Fruit fly (Drosophila melanogaster) whole organism, embryonic: ENCODE measurements around the gene CG2120.
A peak's percentile ranks its signal among the peaks of the same experiment; 100 is the strongest.

Experiments
- Asciz ChIP-seq: fragments of 200-800 bp; sonication (Bioruptor generic); optimal IDR thresholded peaks from 2 replicates; lab custom pipeline; 2017; ENCODE audit warnings: missing biosample characterization, mild to moderate bottlenecking, missing genetic modification characterization, missing genetic modification reagents
- CG10543 ChIP-seq: fragments of 200-800 bp; sonication (Bioruptor generic); optimal IDR thresholded peaks from 3 replicates; lab custom pipeline; 2017; ENCODE audit warnings: missing biosample characterization, mild to moderate bottlenecking, missing genetic modification characterization, moderate library complexity
- CG10565 ChIP-seq: fragments of 200-800 bp; sonication (Bioruptor generic); optimal IDR thresholded peaks from 3 replicates; lab custom pipeline; 2016; ENCODE audit warnings: missing biosample characterization, mild to moderate bottlenecking, missing genetic modification characterization
- CG11695 ChIP-seq: fragments of 200-800 bp; sonication (Bioruptor generic); IDR thresholded peaks from 3 replicates; pipeline ENCODE4 v1.3.6; 2022; ENCODE audit warnings: missing biosample characterization, missing genetic modification characterization
- CG14050 ChIP-seq: fragments of 200-800 bp; sonication (Bioruptor generic); IDR thresholded peaks from 3 replicates; pipeline ENCODE4 v1.3.6; 2022; ENCODE audit warnings: missing biosample characterization, missing genetic modification characterization
- CG17612 ChIP-seq: fragments of 200-800 bp; sonication (Bioruptor generic); IDR thresholded peaks from 2 replicates; pipeline ENCODE4 v1.3.6; 2022; ENCODE audit warnings: missing biosample characterization, missing genetic modification characterization
- CG17829 ChIP-seq: fragments of 200-800 bp; optimal IDR thresholded peaks from 2 replicates; lab custom pipeline; 2019; ENCODE audit warnings: missing biosample characterization, mild to moderate bottlenecking, missing genetic modification characterization, moderate library complexity
- CG2712 ChIP-seq: fragments of 200-800 bp; optimal IDR thresholded peaks from 3 replicates; lab custom pipeline; 2019; ENCODE audit warnings: missing biosample characterization, mild to moderate bottlenecking, missing genetic modification characterization, moderate library complexity
- CG30403 ChIP-seq: fragments of 200-800 bp; sonication (Bioruptor generic); optimal IDR thresholded peaks from 3 replicates; lab custom pipeline; 2016; ENCODE audit warnings: missing biosample characterization, missing genetic modification characterization
- CG4360 ChIP-seq: fragments of 200-800 bp; sonication (Bioruptor generic); IDR thresholded peaks from 2 replicates; pipeline ENCODE4 v1.3.6; 2022; ENCODE audit warnings: missing biosample characterization, missing genetic modification characterization
- CG5953 ChIP-seq: fragments of 200-800 bp; sonication (Bioruptor generic); IDR thresholded peaks from 2 replicates; pipeline ENCODE4 v1.3.6; 2022; ENCODE audit warnings: missing biosample characterization, missing genetic modification characterization
- CHES-1-like ChIP-seq: fragments of 200-800 bp; sonication (Bioruptor generic); optimal IDR thresholded peaks from 2 replicates; lab custom pipeline; 2016; ENCODE audit warnings: missing biosample characterization, missing genetic modification characterization
- E2f1 ChIP-seq: fragments of 200-800 bp; sonication (Bioruptor generic); IDR thresholded peaks from 2 replicates; pipeline ENCODE4 v1.3.6; 2022; ENCODE audit warnings: missing biosample characterization, missing genetic modification characterization
- ERR ChIP-seq: fragments of 200-800 bp; sonication (Bioruptor generic); optimal IDR thresholded peaks from 2 replicates; lab custom pipeline; 2016; ENCODE audit warnings: missing biosample characterization, missing genetic modification characterization
- Gsc ChIP-seq: fragments of 200-800 bp; sonication (Bioruptor generic); IDR thresholded peaks from 2 replicates; pipeline ENCODE4 v1.3.6; 2022; ENCODE audit warnings: missing biosample characterization, missing genetic modification characterization
- MESR4 ChIP-seq: fragments of 200-800 bp; sonication (Bioruptor generic); optimal IDR thresholded peaks from 2 replicates; lab custom pipeline; 2018; ENCODE audit warnings: missing biosample characterization, mild to moderate bottlenecking, missing genetic modification characterization, moderate library complexity
- MTF-1 ChIP-seq: fragments of 200-800 bp; sonication (Bioruptor generic); optimal IDR thresholded peaks from 2 replicates; lab custom pipeline; 2018; ENCODE audit warnings: missing biosample characterization, mild to moderate bottlenecking, missing genetic modification characterization, borderline replicate concordance
- Myb ChIP-seq: fragments of 200-800 bp; sonication (Bioruptor generic); optimal IDR thresholded peaks from 2 replicates; lab custom pipeline; 2016; ENCODE audit warnings: missing biosample characterization, missing genetic modification characterization
- Nf-YB ChIP-seq: fragments of 200-800 bp; sonication (Bioruptor generic); optimal IDR thresholded peaks from 3 replicates; lab custom pipeline; 2019; ENCODE audit warnings: missing biosample characterization, mild to moderate bottlenecking, missing genetic modification characterization, moderate library complexity
- Scr ChIP-seq: fragments of 200-800 bp; sonication (Bioruptor generic); IDR thresholded peaks from 2 replicates; pipeline ENCODE4 v1.3.6; 2022; ENCODE audit warnings: missing biosample characterization, missing genetic modification characterization; ENCODE audit not compliant: partially characterized antibody
- Stat92E ChIP-seq, 3 experiments: fragments of >200 bp in 2 of 3; fragments of 200-800 bp in 1 of 3; sonication (Bioruptor generic) in 1 of 3; optimal IDR thresholded peaks; 2 replicates each; lab custom pipeline; 2017 to 2019; ENCODE audit warnings: missing biosample characterization in 3 of 3, missing genetic modification characterization in 3 of 3, mild to moderate bottlenecking in 1 of 3, moderate library complexity in 1 of 3
- abd-A ChIP-seq: fragments of 200-800 bp; sonication (Bioruptor generic); optimal IDR thresholded peaks from 3 replicates; lab custom pipeline; 2019; ENCODE audit warnings: missing biosample characterization, mild to moderate bottlenecking, missing genetic modification characterization, moderate library complexity
- bab2 ChIP-seq: fragments of 200-800 bp; sonication (Bioruptor generic); optimal IDR thresholded peaks from 2 replicates; lab custom pipeline; 2016; ENCODE audit warnings: missing biosample characterization, missing genetic modification characterization
- bigmax ChIP-seq: fragments of 200-800 bp; sonication (Bioruptor generic); optimal IDR thresholded peaks from 2 replicates; lab custom pipeline; 2018; ENCODE audit warnings: missing biosample characterization, mild to moderate bottlenecking, missing genetic modification characterization
- br ChIP-seq: fragments of >200 bp; optimal IDR thresholded peaks from 2 replicates; lab custom pipeline; 2017
- bsh ChIP-seq, 2 experiments: fragments of 200-800 bp; sonication (Bioruptor generic); optimal IDR thresholded peaks; 2 replicates each; lab custom pipeline; 2017 to 2018; ENCODE audit warnings: mild to moderate bottlenecking in 2 of 2, missing biosample characterization in 2 of 2, missing genetic modification characterization in 2 of 2, moderate library complexity in 1 of 2
- cas ChIP-seq: fragments of 200-800 bp; sonication (Bioruptor generic); IDR thresholded peaks from 2 replicates; pipeline ENCODE4 v1.3.6; 2022; ENCODE audit warnings: missing biosample characterization, missing genetic modification characterization
- crc ChIP-seq: fragments of 200-800 bp; sonication (Bioruptor generic); optimal IDR thresholded peaks from 2 replicates; lab custom pipeline; 2016; ENCODE audit warnings: missing biosample characterization, missing genetic modification characterization
- crp ChIP-seq, 2 experiments: fragments of 200-800 bp; sonication (Bioruptor generic); optimal IDR thresholded peaks; 2 replicates in 1 of 2; 3 replicates in 1 of 2; lab custom pipeline; 2017; ENCODE audit warnings: missing biosample characterization in 2 of 2, missing genetic modification characterization in 2 of 2, mild to moderate bottlenecking in 1 of 2, moderate library complexity in 1 of 2
- cwo ChIP-seq: fragments of 200-800 bp; sonication (Bioruptor generic); optimal IDR thresholded peaks from 3 replicates; lab custom pipeline; 2017; ENCODE audit warnings: missing biosample characterization, missing genetic modification characterization, mild to moderate bottlenecking, moderate library complexity, missing genetic modification reagents
- dimm ChIP-seq: fragments of 200-800 bp; sonication (Bioruptor generic); IDR thresholded peaks from 2 replicates; pipeline ENCODE4 v1.3.6; 2022; ENCODE audit warnings: missing biosample characterization, missing genetic modification characterization
- dm ChIP-seq: fragments of 200-800 bp; sonication (Bioruptor generic); optimal IDR thresholded peaks from 3 replicates; lab custom pipeline; 2016; ENCODE audit warnings: missing biosample characterization, missing genetic modification characterization
- fu2 ChIP-seq: fragments of 200-800 bp; sonication (Bioruptor generic); optimal IDR thresholded peaks from 2 replicates; lab custom pipeline; 2016; ENCODE audit warnings: missing biosample characterization, missing genetic modification characterization
- knrl ChIP-seq: fragments of 200-800 bp; sonication (Bioruptor generic); IDR thresholded peaks from 3 replicates; pipeline ENCODE4 v1.3.6; 2022; ENCODE audit warnings: missing biosample characterization, missing genetic modification characterization; ENCODE audit not compliant: partially characterized antibody
- lbe ChIP-seq: fragments of 200-800 bp; sonication (Bioruptor generic); optimal IDR thresholded peaks from 2 replicates; lab custom pipeline; 2016; ENCODE audit warnings: missing biosample characterization, mild to moderate bottlenecking, missing genetic modification characterization
- nmo ChIP-seq: fragments of 200-800 bp; sonication (Bioruptor generic); optimal IDR thresholded peaks from 2 replicates; lab custom pipeline; 2018; ENCODE audit warnings: missing biosample characterization, mild to moderate bottlenecking, missing genetic modification characterization, moderate library complexity
- nom ChIP-seq: fragments of 200-800 bp; sonication (Bioruptor generic); optimal IDR thresholded peaks from 2 replicates; lab custom pipeline; 2017; ENCODE audit warnings: missing biosample characterization, missing genetic modification characterization, mild to moderate bottlenecking, moderate library complexity, missing genetic modification reagents
- onecut ChIP-seq: fragments of 200-800 bp; sonication (Bioruptor generic); IDR thresholded peaks from 2 replicates; pipeline ENCODE4 v1.3.6; 2022; ENCODE audit warnings: missing biosample characterization, missing genetic modification characterization
- prd ChIP-seq, 3 experiments: fragments of >200 bp in 2 of 3; fragments of 200-800 bp in 1 of 3; sonication (Bioruptor generic) in 1 of 3; optimal IDR thresholded peaks in 2 of 3; IDR thresholded peaks in 1 of 3; 2 replicates in 2 of 3; 3 replicates in 1 of 3; pipeline versions ENCODE4 v1.3.6 to Lab custom; 2017 to 2022; ENCODE audit warnings: missing biosample characterization in 1 of 3, missing genetic modification characterization in 1 of 3
- rib ChIP-seq: fragments of 200-800 bp; sonication (Bioruptor generic); IDR thresholded peaks from 2 replicates; pipeline ENCODE4 v1.3.6; 2022; ENCODE audit warnings: missing biosample characterization, missing genetic modification characterization
- row ChIP-seq: fragments of 200-800 bp; sonication (Bioruptor generic); IDR thresholded peaks from 3 replicates; pipeline ENCODE4 v1.3.6; 2022; ENCODE audit warnings: missing biosample characterization, missing genetic modification characterization
- scrt ChIP-seq: fragments of 200-800 bp; sonication (Bioruptor generic); optimal IDR thresholded peaks from 2 replicates; lab custom pipeline; 2018; ENCODE audit warnings: missing biosample characterization, mild to moderate bottlenecking, missing genetic modification characterization, moderate library complexity
- seq ChIP-seq: fragments of 200-800 bp; sonication (Bioruptor generic); IDR thresholded peaks from 2 replicates; pipeline ENCODE4 v1.3.6; 2022; ENCODE audit warnings: missing biosample characterization, missing genetic modification characterization
- slou ChIP-seq: fragments of 200-800 bp; sonication (Bioruptor generic); optimal IDR thresholded peaks from 3 replicates; lab custom pipeline; 2016; ENCODE audit warnings: missing biosample characterization, missing genetic modification characterization
- sug ChIP-seq: fragments of 200-800 bp; optimal IDR thresholded peaks from 2 replicates; lab custom pipeline; 2019; ENCODE audit warnings: missing biosample characterization, mild to moderate bottlenecking, missing genetic modification characterization, moderate library complexity
- tio ChIP-seq: fragments of 200-800 bp; sonication (Bioruptor generic); optimal IDR thresholded peaks from 2 replicates; lab custom pipeline; 2017; ENCODE audit warnings: missing biosample characterization, missing genetic modification characterization, inconsistent platforms
- vvl ChIP-seq: fragments of 200-800 bp; sonication (Bioruptor generic); IDR thresholded peaks from 2 replicates; pipeline ENCODE4 v1.3.6; 2022; ENCODE audit warnings: missing biosample characterization, missing genetic modification characterization
- wdn ChIP-seq: fragments of 200-800 bp; sonication (Bioruptor generic); IDR thresholded peaks from 2 replicates; pipeline ENCODE4 v1.3.6; 2022; ENCODE audit warnings: missing biosample characterization, missing genetic modification characterization

The CG2120 gene

dm6 chrX:8141353-8142066 is 5.9 kb downstream of the CG2120 start (continued):
- peak; percentile 82 for TF ChIP-seq abd-A (tag; lab: Kevin White, UChicago)
- TF ChIP-seq vvl (GFP tag; lab: Robert Waterston, UW), result peak; percentile 18; the same call in 1 of the 2 replicates
- no peak for TF ChIP-seq dimm (GFP tag; lab: Robert Waterston, UW)
- peak; percentile 39 for TF ChIP-seq cwo (GFP tag; lab: Kevin White, UChicago)
- TF ChIP-seq nom (GFP tag; lab: Kevin White, UChicago), result peak; percentile 43
- TF ChIP-seq fu2 (GFP tag; lab: Kevin White, UChicago), result no peak
- no peak for TF ChIP-seq CG14050 (GFP tag; lab: Robert Waterston, UW)
- peak; percentile 9 for TF ChIP-seq CG30403 (GFP tag; lab: Kevin White, UChicago)
- TF ChIP-seq dm, result peak; percentile 11
- peak; percentile 11 for TF ChIP-seq CHES-1-like (GFP tag; lab: Kevin White, UChicago)
- no peak for TF ChIP-seq slou (GFP tag; lab: Kevin White, UChicago)
- TF ChIP-seq ERR, result no peak
- peak; percentile 27; the same call in 1 of the 2 replicates for TF ChIP-seq CG17612 (GFP tag; lab: Robert Waterston, UW)
- no peak for TF ChIP-seq knrl (GFP tag; lab: Robert Waterston, UW)
- no peak for TF ChIP-seq CG10565 (GFP tag; lab: Kevin White, UChicago)
- peak; percentile 17; the same call in 1 of the 2 replicates for TF ChIP-seq Scr
- 0 out of 3 replicates have a peak, but pooled peaks have one; percentile 24 for TF ChIP-seq row (GFP tag; lab: Robert Waterston, UW)
- no peak for TF ChIP-seq Asciz
- TF ChIP-seq onecut (GFP tag; lab: Robert Waterston, UW), result no peak
- peak; percentile 87 for TF ChIP-seq CG10543 (GFP tag; lab: Kevin White, UChicago)
- peak in 1 of 2 experiments; percentile 4 for TF ChIP-seq bsh (GFP tag; optimal IDR thresholded peaks at IDR 0.05; lab: Kevin White, UChicago)
- peak; percentile 11 for TF ChIP-seq crc (GFP tag; lab: Kevin White, UChicago)
- TF ChIP-seq seq, result peak; percentile 39; the same call in 1 of the 2 replicates
- TF ChIP-seq cas, result no peak
- TF ChIP-seq, all 482 proteins: peak for 129

- TF ChIP-seq scrt (GFP tag; lab: Kevin White, UChicago), result no peak
- peak; percentile 48 for TF ChIP-seq MESR4 (GFP tag; lab: Kevin White, UChicago)
- TF ChIP-seq bab2 (GFP tag; lab: Kevin White, UChicago), result no peak
- peak; percentile 65; the same call in 1 of the 2 replicates for TF ChIP-seq rib (GFP tag; lab: Robert Waterston, UW)
- no peak for TF ChIP-seq tio
- TF ChIP-seq CG10543 (GFP tag; lab: Kevin White, UChicago), result no peak
- TF ChIP-seq wdn (GFP tag; lab: Robert Waterston, UW), result no peak
- TF ChIP-seq nmo (GFP tag; lab: Kevin White, UChicago), result peak; percentile 23
- TF ChIP-seq CG2712 (tag; lab: Kevin White, UChicago), result peak; percentile 1
- TF ChIP-seq Myb (GFP tag; lab: Kevin White, UChicago), result no peak
- no peak for TF ChIP-seq CG11695 (GFP tag; lab: Robert Waterston, UW)
- TF ChIP-seq br (lab: Kevin White, UChicago), result no peak
- TF ChIP-seq MTF-1 (GFP tag; lab: Kevin White, UChicago), result no peak
- no peak for TF ChIP-seq prd (optimal IDR thresholded peaks at IDR 0.05; lab: Kevin White, UChicago)
- no peak for TF ChIP-seq prd (GFP tag; IDR thresholded peaks at IDR 0.05; lab: Robert Waterston, UW)
- TF ChIP-seq Nf-YB (GFP tag; lab: Kevin White, UChicago), result no peak
- peak in 1 of 2 experiments; percentile 26 for TF ChIP-seq crp (GFP tag; optimal IDR thresholded peaks at IDR 0.05; lab: Kevin White, UChicago)
- TF ChIP-seq crc (GFP tag; lab: Kevin White, UChicago), result no peak
- no peak for TF ChIP-seq CG4360 (GFP tag; lab: Robert Waterston, UW)
- no peak for TF ChIP-seq sug (tag; lab: Kevin White, UChicago)
- no peak for TF ChIP-seq Gsc
- no peak for TF ChIP-seq E2f1 (GFP tag; lab: Robert Waterston, UW)
- TF ChIP-seq bigmax, result peak; percentile 18
- peak; percentile 21 for TF ChIP-seq CG17829 (tag; lab: Kevin White, UChicago)
- no peak for TF ChIP-seq Stat92E (GFP tag; optimal IDR thresholded peaks at IDR 0.05; lab: Kevin White, UChicago)
- no peak for TF ChIP-seq CG5953 (GFP tag; lab: Robert Waterston, UW)
- peak; percentile 35 for TF ChIP-seq lbe
Observed at dm6 chrX:8142067-8142462, 6.4 kb downstream of the CG2120 start, which contains the start of gene Smox. Gene Smox (minus strand): TSS chrX:8142279.
